Fruit fly (Drosophila melanogaster): ENCODE measurements around the gene Orc2.

DNA sequence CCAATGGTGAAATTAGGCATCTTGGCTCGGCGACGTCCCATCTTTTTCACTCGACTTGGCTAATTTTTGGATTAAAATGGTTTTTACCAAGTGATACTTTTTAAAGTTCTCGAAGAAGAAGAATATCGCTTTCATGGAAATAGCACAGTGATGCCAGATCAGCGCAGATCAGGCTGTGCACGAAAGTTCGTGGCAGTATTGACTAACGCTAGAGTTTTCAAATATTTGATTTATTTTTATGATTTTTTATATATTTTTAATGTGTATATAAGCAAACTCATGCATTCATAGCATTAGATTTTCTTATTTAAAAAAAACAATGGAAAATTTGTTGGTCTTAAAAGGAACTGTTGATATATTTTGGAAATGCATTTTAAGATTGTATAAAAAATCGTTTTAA, 13.6 kb upstream of the Orc2 start, which contains the start of gene CG9926:
- no peak for TF ChIP-seq CG8478 (optimal IDR thresholded peaks at IDR 0.05)
- TF ChIP-seq CTCF (optimal IDR thresholded peaks at IDR 0.05): no peak
